Fruit fly (Drosophila melanogaster): Measurements from ENCODE around the gene Mrtf.

The Mrtf gene

dm6 chr3L:2711462-2712040, 54.8 kb downstream of the Mrtf start, which contains the start of gene Fife:
Fife (minus strand) TSS chr3L:2711690.
- TF ChIP-seq Mnt (GFP tag; optimal IDR thresholded peaks at IDR 0.05) = no peak
- no peak for TF ChIP-seq ovo (GFP tag; optimal IDR thresholded peaks at IDR 0.05)

dm6 chr3L:2702474-2702873, 63.9 kb downstream of the Mrtf start:
- no peak for TF ChIP-seq cnc (optimal IDR thresholded peaks at IDR 0.05)
- TF ChIP-seq cic (GFP tag; optimal IDR thresholded peaks at IDR 0.05) = no peak
- TF ChIP-seq CG11617 (GFP tag; optimal IDR thresholded peaks at IDR 0.05) = no peak
- no peak for TF ChIP-seq toe (GFP tag; optimal IDR thresholded peaks at IDR 0.05)
- no peak for TF ChIP-seq tj (GFP tag; optimal IDR thresholded peaks at IDR 0.05)
- TF ChIP-seq CG12768 (GFP tag; optimal IDR thresholded peaks at IDR 0.05) = no peak
- no peak for TF ChIP-seq bab1 (GFP tag; optimal IDR thresholded peaks at IDR 0.05)
- TF ChIP-seq Mnt (GFP tag; optimal IDR thresholded peaks at IDR 0.05) = no peak
- no peak for TF ChIP-seq CG5204 (GFP tag; optimal IDR thresholded peaks at IDR 0.05)
- TF ChIP-seq CG33017 (tag; optimal IDR thresholded peaks at IDR 0.05) = no peak
- no peak for TF ChIP-seq CG14711 (tag; optimal IDR thresholded peaks at IDR 0.05)
- TF ChIP-seq CG7101 (tag; optimal IDR thresholded peaks at IDR 0.05) = no peak
- no peak for TF ChIP-seq Clk (GFP tag; optimal IDR thresholded peaks at IDR 0.05)
- TF ChIP-seq CG7045 (GFP tag; optimal IDR thresholded peaks at IDR 0.05) = no peak
- TF ChIP-seq pad (GFP tag; optimal IDR thresholded peaks at IDR 0.05) = no peak
- TF ChIP-seq kay (GFP tag; ENCODE audit: borderline replicate concordance) = no peak

Data from whole organism, adult.